Fruit fly (Drosophila melanogaster) S2 (cell line): ENCODE results near the gene CG44174.

Source experiments
- CG8478 ChIP-seq: fragments of >200 bp; optimal IDR thresholded peaks from 2 replicates; lab custom pipeline; 2018
- CTCF ChIP-seq, 2 experiments: fragments of >200 bp; optimal IDR thresholded peaks; 2 replicates each; lab custom pipeline; 2018

CG44174 gene

DNA sequence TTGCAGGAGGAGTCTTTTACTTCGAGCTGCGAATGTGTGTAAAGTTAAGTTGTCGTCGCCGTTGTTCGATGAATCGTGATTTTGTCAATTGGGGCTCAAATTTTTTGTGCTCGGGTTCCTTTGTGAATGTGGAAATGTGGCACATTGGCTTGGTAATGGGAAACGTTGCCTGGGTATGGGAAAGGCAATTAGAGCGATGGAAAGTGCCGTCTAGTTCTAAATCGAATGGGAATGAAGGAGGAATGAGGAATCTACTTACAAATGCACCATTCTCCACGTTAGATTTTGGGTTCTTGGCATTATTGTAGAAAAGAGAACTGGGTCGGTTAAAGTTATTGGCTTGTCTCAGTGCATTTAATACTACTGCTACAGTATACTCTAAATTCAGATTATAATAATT is at the start of gene CG44174:
Gene CG44174, minus strand, starts transcription at position 101 of the 400 bp plus-strand sequence.
- TF ChIP-seq CTCF (optimal IDR thresholded peaks at IDR 0.05; lab: Kevin White, UChicago) = no peak
- no peak for TF ChIP-seq CG8478 (lab: Kevin White, UChicago)

dm6 chr3R:19346532-19346931 is 49.0 kb upstream of the CG44174 start:
- TF ChIP-seq CG8478 (lab: Kevin White, UChicago) (no peak), CTCF (optimal IDR thresholded peaks at IDR 0.05; lab: Kevin White, UChicago) (no peak)

- TF ChIP-seq CG8478 (lab: Kevin White, UChicago) = no peak
- TF ChIP-seq CTCF (optimal IDR thresholded peaks at IDR 0.05; lab: Kevin White, UChicago) = no peak
These were observed 47.7 kb upstream of the CG44174 start for dm6 chr3R:19345214-19345613.

DNA sequence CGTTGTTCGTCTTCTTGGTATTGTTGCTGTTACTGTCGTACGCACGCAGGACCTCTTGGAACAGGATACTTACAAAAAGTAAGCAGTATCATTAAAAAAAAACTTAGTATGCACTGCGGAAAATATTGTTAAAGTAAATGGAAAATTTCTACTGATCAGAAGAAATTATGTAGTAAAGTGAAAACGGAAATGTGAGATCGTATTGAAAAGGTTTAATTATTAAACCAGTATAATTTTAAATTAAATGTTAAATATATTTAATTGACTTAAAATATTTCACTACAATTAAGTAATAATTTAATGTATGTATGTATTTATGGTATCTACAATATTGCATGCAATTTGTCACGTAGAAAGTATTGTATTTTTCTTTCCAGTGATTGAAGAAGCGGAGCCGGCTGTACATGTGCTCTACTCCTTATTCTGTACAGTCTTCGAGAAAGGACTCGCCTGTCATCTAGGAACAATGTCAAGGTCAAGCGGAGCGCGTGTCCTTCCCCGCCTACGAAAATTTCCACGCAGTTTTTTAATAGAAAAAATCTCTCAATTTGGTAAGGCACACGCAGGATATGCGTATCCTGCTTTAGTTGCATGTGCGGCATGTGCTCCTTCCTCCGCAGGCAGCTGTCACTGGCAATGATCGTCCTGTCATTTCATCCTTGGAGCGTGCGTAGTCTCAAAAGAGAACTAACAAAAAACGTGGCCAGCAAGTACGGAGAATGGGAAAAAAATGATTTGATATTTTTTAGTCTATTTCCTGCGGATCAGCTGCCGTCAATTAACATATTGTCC is 46.2 kb upstream of the CG44174 start:
- no peak for TF ChIP-seq CG8478 (lab: Kevin White, UChicago)
- TF ChIP-seq CTCF (optimal IDR thresholded peaks at IDR 0.05; lab: Kevin White, UChicago) = no peak

dm6 chr3R:19341779-19342178 is 44.3 kb upstream of the CG44174 start:
- TF ChIP-seq CG8478 (lab: Kevin White, UChicago) (no peak), CTCF (optimal IDR thresholded peaks at IDR 0.05; lab: Kevin White, UChicago) (no peak)

- TF ChIP-seq CTCF (optimal IDR thresholded peaks at IDR 0.05; lab: Kevin White, UChicago) (no peak), CG8478 (lab: Kevin White, UChicago) (no peak)
These were observed 43.0 kb upstream of the CG44174 start for dm6 chr3R:19340312-19341079.

dm6 chr3R:19339205-19339724 is 41.8 kb upstream of the CG44174 start:
- TF ChIP-seq CTCF (optimal IDR thresholded peaks at IDR 0.05; lab: Kevin White, UChicago) (no peak), CG8478 (lab: Kevin White, UChicago) (no peak)

dm6 chr3R:19335482-19335881 is 38.0 kb upstream of the CG44174 start:
- TF ChIP-seq CTCF (optimal IDR thresholded peaks at IDR 0.05; lab: Kevin White, UChicago) (no peak), CG8478 (lab: Kevin White, UChicago) (no peak)

DNA sequence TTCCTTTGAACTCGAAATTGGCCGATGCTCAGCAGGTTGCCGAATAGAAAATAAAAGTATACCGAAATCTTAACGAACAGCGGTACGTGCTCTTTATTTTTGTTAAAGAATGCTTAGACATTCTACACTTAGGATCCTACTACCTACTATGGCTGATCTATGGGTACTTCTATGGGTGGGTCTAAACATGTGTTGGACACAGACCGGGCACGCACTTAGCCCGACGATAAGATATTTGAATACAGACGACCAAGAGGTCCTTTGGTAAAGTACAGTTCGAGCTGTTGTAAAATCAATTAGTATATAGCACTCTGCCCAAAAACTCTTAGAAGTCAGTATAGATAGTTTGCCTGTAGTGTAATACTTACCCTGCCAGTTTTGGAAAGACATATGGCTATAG is 35.1 kb upstream of the CG44174 start:
- no peak for TF ChIP-seq CTCF (optimal IDR thresholded peaks at IDR 0.05; lab: Kevin White, UChicago)
- TF ChIP-seq CG8478 (lab: Kevin White, UChicago) = no peak

dm6 chr3R:19332052-19332451 is 34.6 kb upstream of the CG44174 start:
- TF ChIP-seq CG8478 (lab: Kevin White, UChicago) = no peak
- no peak for TF ChIP-seq CTCF (optimal IDR thresholded peaks at IDR 0.05; lab: Kevin White, UChicago)

DNA sequence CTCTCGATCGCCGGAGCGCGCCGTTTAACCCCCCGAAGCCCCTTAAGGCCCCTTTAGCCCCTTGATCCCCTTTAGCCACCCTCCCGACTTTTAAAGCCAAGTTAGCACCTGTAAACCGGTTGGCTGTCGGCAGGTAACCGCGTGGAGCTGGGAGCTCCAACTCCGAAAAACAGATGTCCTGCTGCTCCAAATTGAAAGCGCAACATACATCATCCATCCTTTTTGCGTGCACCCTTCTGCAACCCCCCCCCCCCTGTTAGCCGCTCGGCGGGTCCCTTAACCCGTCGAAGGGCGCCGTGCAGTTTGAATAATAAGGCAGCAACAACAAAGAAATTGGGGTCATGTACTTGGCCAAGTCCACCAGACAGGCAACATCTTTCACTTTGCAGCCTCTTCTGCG is 31.2 kb upstream of the CG44174 start:
- TF ChIP-seq CG8478 (lab: Kevin White, UChicago) = no peak

dm6 chr3R:19326043-19326805 is 28.7 kb upstream of the CG44174 start, which contains the start of gene Delta:
TSS of gene Delta (minus strand) at chr3R:19326217.
- no peak for TF ChIP-seq CTCF (optimal IDR thresholded peaks at IDR 0.05; lab: Kevin White, UChicago)
- no peak for TF ChIP-seq CG8478 (lab: Kevin White, UChicago)

dm6 chr3R:19322386-19322785 is 24.9 kb upstream of the CG44174 start:
- TF ChIP-seq CG8478 (lab: Kevin White, UChicago) = no peak
- no peak for TF ChIP-seq CTCF (optimal IDR thresholded peaks at IDR 0.05; lab: Kevin White, UChicago)

dm6 chr3R:19321457-19322172 is 24.1 kb upstream of the CG44174 start:
- TF ChIP-seq CG8478 (lab: Kevin White, UChicago) = no peak
- no peak for TF ChIP-seq CTCF (optimal IDR thresholded peaks at IDR 0.05; lab: Kevin White, UChicago)
